Fruit fly (Drosophila melanogaster) whole organism, embryonic: ENCODE measurements around the gene CG15882.

ENCODE experiments used
- B-H1 ChIP-seq: fragments of 200-800 bp; sonication (Bioruptor generic); IDR thresholded peaks from 3 replicates; pipeline ENCODE4 v1.3.6; 2022; ENCODE audit warnings: missing biosample characterization, missing genetic modification characterization
- Bgb ChIP-seq: fragments of 200-800 bp; sonication (Bioruptor generic); IDR thresholded peaks from 2 replicates; pipeline ENCODE4 v1.3.6; 2022; ENCODE audit warnings: missing biosample characterization, missing genetic modification characterization; ENCODE audit not compliant: partially characterized antibody
- CG11560 ChIP-seq: fragments of 200-800 bp; sonication (Bioruptor generic); IDR thresholded peaks from 3 replicates; pipeline ENCODE4 v1.3.6; 2022; ENCODE audit warnings: missing biosample characterization, missing genetic modification characterization
- CG12104 ChIP-seq: fragments of 200-800 bp; sonication (Bioruptor generic); optimal IDR thresholded peaks from 3 replicates; lab custom pipeline; 2016; ENCODE audit warnings: missing biosample characterization, missing genetic modification characterization
- CG14667 ChIP-seq: fragments of 200-800 bp; sonication (Bioruptor generic); IDR thresholded peaks from 2 replicates; pipeline ENCODE4 v1.3.6; 2022; ENCODE audit warnings: missing biosample characterization, missing genetic modification characterization
- CG15011 ChIP-seq: fragments of 200-800 bp; sonication (Bioruptor generic); optimal IDR thresholded peaks from 3 replicates; lab custom pipeline; 2018; ENCODE audit warnings: missing biosample characterization, mild to moderate bottlenecking, missing genetic modification characterization
- CG17186 ChIP-seq: fragments of 200-800 bp; sonication (Bioruptor generic); optimal IDR thresholded peaks from 3 replicates; lab custom pipeline; 2017; ENCODE audit warnings: missing biosample characterization, missing genetic modification reagents, missing genetic modification characterization
- CG2116 ChIP-seq: fragments of 200-800 bp; sonication (Bioruptor generic); optimal IDR thresholded peaks from 3 replicates; lab custom pipeline; 2018; ENCODE audit warnings: missing biosample characterization, mild to moderate bottlenecking, missing genetic modification characterization
- CG2120 ChIP-seq: fragments of 200-800 bp; sonication (Bioruptor generic); optimal IDR thresholded peaks from 3 replicates; lab custom pipeline; 2016; ENCODE audit warnings: missing biosample characterization, missing genetic modification characterization
- CG2202 ChIP-seq: fragments of 200-800 bp; sonication (Bioruptor generic); optimal IDR thresholded peaks from 2 replicates; lab custom pipeline; 2018; ENCODE audit warnings: missing biosample characterization, mild to moderate bottlenecking, missing genetic modification characterization
- CG2875 ChIP-seq: fragments of 200-800 bp; sonication (Bioruptor generic); optimal IDR thresholded peaks from 2 replicates; lab custom pipeline; 2017; ENCODE audit warnings: missing biosample characterization, mild to moderate bottlenecking, missing genetic modification characterization, missing genetic modification reagents
- CG31388 ChIP-seq: fragments of 200-800 bp; sonication (Bioruptor generic); optimal IDR thresholded peaks from 2 replicates; lab custom pipeline; 2016; ENCODE audit warnings: missing biosample characterization, missing genetic modification characterization
- CG34224 ChIP-seq: fragments of 200-800 bp; sonication (Bioruptor generic); IDR thresholded peaks from 3 replicates; pipeline ENCODE4 v1.3.6; 2022; ENCODE audit warnings: missing biosample characterization, missing genetic modification characterization; ENCODE audit not compliant: partially characterized antibody
- CG4282 ChIP-seq: fragments of 200-800 bp; sonication (Bioruptor generic); optimal IDR thresholded peaks from 2 replicates; lab custom pipeline; 2016; ENCODE audit warnings: missing biosample characterization, missing genetic modification characterization
- CG4360 ChIP-seq: fragments of 200-800 bp; sonication (Bioruptor generic); IDR thresholded peaks from 2 replicates; pipeline ENCODE4 v1.3.6; 2022; ENCODE audit warnings: missing biosample characterization, missing genetic modification characterization
- CG6272 ChIP-seq: fragments of 200-800 bp; sonication (Bioruptor generic); IDR thresholded peaks from 2 replicates; pipeline ENCODE4 v1.3.6; 2022; ENCODE audit warnings: missing biosample characterization, missing genetic modification characterization
- CG6765 ChIP-seq: fragments of 200-800 bp; sonication (Bioruptor generic); optimal IDR thresholded peaks from 3 replicates; lab custom pipeline; 2017; ENCODE audit warnings: missing biosample characterization, mild to moderate bottlenecking, missing genetic modification characterization
- CG7271 ChIP-seq: fragments of 200-800 bp; sonication (Bioruptor generic); optimal IDR thresholded peaks from 2 replicates; lab custom pipeline; 2018; ENCODE audit warnings: missing biosample characterization, mild to moderate bottlenecking, missing genetic modification characterization, moderate library complexity
- CG8281 ChIP-seq: fragments of 200-800 bp; sonication (Bioruptor generic); optimal IDR thresholded peaks from 2 replicates; lab custom pipeline; 2018; ENCODE audit warnings: missing biosample characterization, mild to moderate bottlenecking, missing genetic modification characterization, moderate library complexity
- CG9215 ChIP-seq: fragments of 200-800 bp; sonication (Bioruptor generic); IDR thresholded peaks from 2 replicates; pipeline ENCODE4 v1.3.6; 2022; ENCODE audit warnings: missing biosample characterization, missing genetic modification characterization
- CG9437 ChIP-seq: fragments of 200-800 bp; sonication (Bioruptor generic); optimal IDR thresholded peaks from 2 replicates; lab custom pipeline; 2018; ENCODE audit warnings: missing biosample characterization, mild to moderate bottlenecking, missing genetic modification characterization
- Camta ChIP-seq: fragments of 200-800 bp; sonication (Bioruptor generic); optimal IDR thresholded peaks from 2 replicates; lab custom pipeline; 2016; ENCODE audit warnings: missing biosample characterization, missing genetic modification characterization
- Doc3 ChIP-seq: fragments of 200-800 bp; sonication (Bioruptor generic); IDR thresholded peaks from 3 replicates; pipeline ENCODE4 v1.3.6; 2022; ENCODE audit warnings: missing biosample characterization, missing genetic modification characterization; ENCODE audit not compliant: partially characterized antibody
- E2f2 ChIP-seq: fragments of 200-800 bp; sonication (Bioruptor generic); IDR thresholded peaks from 2 replicates; pipeline ENCODE4 v1.3.6; 2022; ENCODE audit warnings: missing biosample characterization, missing genetic modification characterization
- Fer3 ChIP-seq: fragments of 200-800 bp; sonication (Bioruptor generic); optimal IDR thresholded peaks from 2 replicates; lab custom pipeline; 2018; ENCODE audit warnings: missing biosample characterization, mild to moderate bottlenecking, missing genetic modification characterization, moderate library complexity
- GATAe ChIP-seq: fragments of 200-800 bp; sonication (Bioruptor generic); conservative IDR thresholded peaks from 2 replicates; pipeline ENCODE4 v1.3.6; 2022; ENCODE audit warnings: missing biosample characterization, missing genetic modification characterization
- Hmx ChIP-seq: fragments of 200-800 bp; sonication (Bioruptor generic); optimal IDR thresholded peaks from 2 replicates; lab custom pipeline; 2016; ENCODE audit warnings: missing biosample characterization, missing genetic modification characterization
- Kr ChIP-seq: fragments of 200-800 bp; sonication (Bioruptor generic); optimal IDR thresholded peaks from 2 replicates; lab custom pipeline; 2017; ENCODE audit warnings: missing biosample characterization, mild to moderate bottlenecking, missing genetic modification characterization
- NK7.1 ChIP-seq: fragments of 200-800 bp; sonication (Bioruptor generic); optimal IDR thresholded peaks from 3 replicates; lab custom pipeline; 2016; ENCODE audit warnings: missing biosample characterization, missing genetic modification characterization
- Opbp ChIP-seq: fragments of 200-800 bp; sonication (Bioruptor generic); IDR thresholded peaks from 3 replicates; pipeline ENCODE4 v1.3.6; 2022; ENCODE audit warnings: missing biosample characterization, missing genetic modification characterization; ENCODE audit not compliant: partially characterized antibody
- Pdp1 ChIP-seq, 2 experiments: fragments of 200-800 bp; sonication (Bioruptor generic); optimal IDR thresholded peaks; 3 replicates each; lab custom pipeline; 2016; ENCODE audit warnings: missing biosample characterization in 2 of 2, missing genetic modification characterization in 2 of 2, mild to moderate bottlenecking in 1 of 2, moderate library complexity in 1 of 2
- Usf ChIP-seq: fragments of 200-800 bp; sonication (Bioruptor generic); optimal IDR thresholded peaks from 2 replicates; lab custom pipeline; 2017; ENCODE audit warnings: missing genotype, missing biosample characterization, missing genetic modification characterization
- dmrt99B ChIP-seq: fragments of 200-800 bp; sonication (Bioruptor generic); optimal IDR thresholded peaks from 2 replicates; lab custom pipeline; 2018; ENCODE audit warnings: missing biosample characterization, mild to moderate bottlenecking, missing genetic modification characterization, moderate library complexity
- dpn ChIP-seq, 2 experiments: fragments of 200-800 bp; sonication (Bioruptor generic); optimal IDR thresholded peaks; 3 replicates each; lab custom pipeline; 2016; ENCODE audit warnings: missing biosample characterization in 2 of 2, missing genetic modification characterization in 2 of 2
- jumu ChIP-seq: fragments of 200-800 bp; sonication (Bioruptor generic); optimal IDR thresholded peaks from 3 replicates; lab custom pipeline; 2016; ENCODE audit warnings: missing biosample characterization, missing genetic modification characterization
- ken ChIP-seq: fragments of 200-800 bp; sonication (Bioruptor generic); IDR thresholded peaks from 3 replicates; pipeline ENCODE4 v1.3.6; 2022; ENCODE audit warnings: missing biosample characterization, missing genetic modification characterization
- klu ChIP-seq: fragments of 200-800 bp; sonication (Bioruptor generic); IDR thresholded peaks from 2 replicates; pipeline ENCODE4 v1.3.6; 2022; ENCODE audit warnings: missing biosample characterization, missing genetic modification characterization
- p53 ChIP-seq: fragments of 200-800 bp; sonication (Bioruptor generic); optimal IDR thresholded peaks from 2 replicates; lab custom pipeline; 2016; ENCODE audit warnings: missing biosample characterization, missing genetic modification characterization
- pfk ChIP-seq: fragments of 200-800 bp; sonication (Bioruptor generic); optimal IDR thresholded peaks from 2 replicates; lab custom pipeline; 2018; ENCODE audit warnings: missing biosample characterization, mild to moderate bottlenecking, missing genetic modification characterization, moderate library complexity
- sens-2 ChIP-seq: fragments of 200-800 bp; sonication (Bioruptor generic); IDR thresholded peaks from 2 replicates; pipeline ENCODE4 v1.3.6; 2022; ENCODE audit warnings: missing biosample characterization, missing genetic modification characterization
- sisA ChIP-seq: fragments of 200-800 bp; sonication (Bioruptor generic); IDR thresholded peaks from 2 replicates; pipeline ENCODE4 v1.3.6; 2022; ENCODE audit warnings: missing biosample characterization, missing genetic modification characterization
- slou ChIP-seq: fragments of 200-800 bp; sonication (Bioruptor generic); optimal IDR thresholded peaks from 3 replicates; lab custom pipeline; 2016; ENCODE audit warnings: missing biosample characterization, missing genetic modification characterization
- sna ChIP-seq: fragments of 200-800 bp; sonication (Bioruptor generic); IDR thresholded peaks from 2 replicates; pipeline ENCODE4 v1.3.6; 2022; ENCODE audit warnings: missing biosample characterization, missing genetic modification characterization; ENCODE audit not compliant: partially characterized antibody
- stwl ChIP-seq: fragments of 200-800 bp; sonication (Bioruptor generic); optimal IDR thresholded peaks from 3 replicates; lab custom pipeline; 2018; ENCODE audit warnings: missing biosample characterization, mild to moderate bottlenecking, missing genetic modification characterization, moderate library complexity
- toy ChIP-seq: fragments of 200-800 bp; sonication (Bioruptor generic); IDR thresholded peaks from 2 replicates; pipeline ENCODE4 v1.3.6; 2022; ENCODE audit warnings: missing biosample characterization, missing genetic modification characterization
- trem ChIP-seq: fragments of 200-800 bp; optimal IDR thresholded peaks from 3 replicates; lab custom pipeline; 2019; ENCODE audit warnings: missing biosample characterization, mild to moderate bottlenecking, missing genetic modification characterization, moderate library complexity
- vnd ChIP-seq: fragments of 200-800 bp; sonication (Bioruptor generic); IDR thresholded peaks from 3 replicates; pipeline ENCODE4 v1.3.6; 2022; ENCODE audit warnings: missing biosample characterization, missing genetic modification characterization; ENCODE audit not compliant: partially characterized antibody
- vvl ChIP-seq: fragments of 200-800 bp; sonication (Bioruptor generic); IDR thresholded peaks from 2 replicates; pipeline ENCODE4 v1.3.6; 2022; ENCODE audit warnings: missing biosample characterization, missing genetic modification characterization
- wor ChIP-seq: fragments of 200-800 bp; sonication (Bioruptor generic); IDR thresholded peaks from 2 replicates; pipeline ENCODE4 v1.3.6; 2022; ENCODE audit warnings: missing biosample characterization, missing genetic modification characterization
- zen ChIP-seq: fragments of 200-800 bp; sonication (Bioruptor generic); optimal IDR thresholded peaks from 3 replicates; lab custom pipeline; 2018; ENCODE audit warnings: missing biosample characterization, mild to moderate bottlenecking, missing genetic modification characterization, moderate library complexity

The CG15882 gene

dm6 chrX:19155922-19156437, 31.8 kb upstream of the CG15882 start (continued):
- TF ChIP-seq dmrt99B (tag; lab: Kevin White, UChicago) = peak; percentile 80
- peak; percentile 48; the same call in 1 of the 3 replicates for TF ChIP-seq ken (GFP tag; lab: Robert Waterston, UW)
- peak; percentile 59; the same call in 1 of the 2 replicates for TF ChIP-seq CG4360 (GFP tag; lab: Robert Waterston, UW)
- TF ChIP-seq trem (tag; lab: Kevin White, UChicago) = peak; percentile 81
- no peak for TF ChIP-seq CG4282 (GFP tag; lab: Kevin White, UChicago)
- TF ChIP-seq Pdp1 (GFP tag; optimal IDR thresholded peaks at IDR 0.05; lab: Kevin White, UChicago) = peak; percentile 35 to 72
- peak; percentile 67 for TF ChIP-seq sens-2 (GFP tag; lab: Robert Waterston, UW)
- peak; percentile 80 for TF ChIP-seq CG12104
- TF ChIP-seq CG7271 (tag; lab: Kevin White, UChicago) = peak; percentile 79
- no peak for TF ChIP-seq NK7.1 (GFP tag; lab: Kevin White, UChicago)
- TF ChIP-seq CG2120 (GFP tag; lab: Kevin White, UChicago) = peak; percentile 52
- TF ChIP-seq slou (GFP tag; lab: Kevin White, UChicago) = peak; percentile 34
- TF ChIP-seq CG2202 (tag; lab: Kevin White, UChicago) = peak; percentile 90
- no peak for TF ChIP-seq Hmx (GFP tag; lab: Kevin White, UChicago)
- 0 out of 3 replicates have a peak, but pooled peaks have one; percentile 58 for TF ChIP-seq CG11560 (tag; lab: Robert Waterston, UW)
- no peak for TF ChIP-seq Doc3
- TF ChIP-seq toy = peak; percentile 64
- peak; percentile 39 for TF ChIP-seq CG2116 (GFP tag; lab: Kevin White, UChicago)
- peak; percentile 75 for TF ChIP-seq B-H1
- peak; percentile 60 for TF ChIP-seq CG9437 (GFP tag; lab: Kevin White, UChicago)
- TF ChIP-seq jumu (GFP tag; lab: Kevin White, UChicago) = peak; percentile 37
- TF ChIP-seq CG15011 (GFP tag; lab: Kevin White, UChicago) = peak; percentile 63
- TF ChIP-seq Opbp (GFP tag; lab: Robert Waterston, UW) = no peak
- TF ChIP-seq Camta = no peak
- TF ChIP-seq CG14667 (GFP tag; lab: Robert Waterston, UW) = peak; percentile 69
- TF ChIP-seq Usf (GFP tag; lab: Kevin White, UChicago) = peak; percentile 71
- no peak for TF ChIP-seq Bgb (GFP tag; lab: Robert Waterston, UW)
- no peak for TF ChIP-seq CG34224
- peak; percentile 73 for TF ChIP-seq klu (GFP tag; lab: Robert Waterston, UW)
- TF ChIP-seq vnd (GFP tag; lab: Robert Waterston, UW) = no peak
- TF ChIP-seq E2f2 (GFP tag; lab: Robert Waterston, UW) = peak; percentile 38; the same call in 1 of the 2 replicates
- peak; percentile 95 for TF ChIP-seq zen (tag; lab: Kevin White, UChicago)
- TF ChIP-seq CG8281 (tag; lab: Kevin White, UChicago) = peak; percentile 38
- peak; percentile 35; the same call in 1 of the 2 replicates for TF ChIP-seq GATAe (GFP tag; lab: Robert Waterston, UW)
- peak; percentile 91 for TF ChIP-seq vvl (GFP tag; lab: Robert Waterston, UW)
- TF ChIP-seq wor (GFP tag; lab: Robert Waterston, UW) = 0 out of 2 replicates have a peak, but pooled peaks have one; percentile 29
- peak; percentile 77 for TF ChIP-seq Fer3
- no peak for TF ChIP-seq CG6765 (GFP tag; lab: Kevin White, UChicago)
- no peak for TF ChIP-seq sna (GFP tag; lab: Robert Waterston, UW)
- TF ChIP-seq sisA (GFP tag; lab: Robert Waterston, UW) = peak; percentile 69
- TF ChIP-seq p53 (GFP tag; lab: Kevin White, UChicago) = no peak
- peak; percentile 60 for TF ChIP-seq pfk (GFP tag; lab: Kevin White, UChicago)
- TF ChIP-seq CG31388 (GFP tag; lab: Kevin White, UChicago) = peak; percentile 51
- TF ChIP-seq CG9215 = peak; percentile 70
- TF ChIP-seq Kr (GFP tag; lab: Kevin White, UChicago) = no peak
- peak; percentile 25 to 74 for TF ChIP-seq dpn (GFP tag; optimal IDR thresholded peaks at IDR 0.05; lab: Kevin White, UChicago)
- peak; percentile 63 for TF ChIP-seq stwl (tag; lab: Kevin White, UChicago)
- TF ChIP-seq CG2875 (GFP tag; lab: Kevin White, UChicago) = peak; percentile 82
- no peak for TF ChIP-seq CG17186 (GFP tag; lab: Kevin White, UChicago)
- TF ChIP-seq CG6272 = peak; percentile 72
